Worm (Caenorhabditis elegans) whole organism, L3 larva: ENCODE measurements around the gene skr-19.

ENCODE experiments used
- egl-27 ChIP-seq: sonication (generic microtip); optimal IDR thresholded peaks from 4 replicates; lab custom pipeline; 2017; ENCODE audit warnings: missing biosample characterization, missing genetic modification reagents, missing genetic modification characterization
- elt-1 ChIP-seq: fragments of 150-350 bp; optimal IDR thresholded peaks from 2 replicates; lab custom pipeline; 2014; ENCODE audit warnings: missing biosample characterization, missing genetic modification characterization
- elt-3 ChIP-seq, 3 experiments: fragments of 150-350 bp in 1 of 3; sonication (generic microtip) in 2 of 3; optimal IDR thresholded peaks; 2 replicates in 2 of 3; 4 replicates in 1 of 3; lab custom pipeline; 2014 to 2017; ENCODE audit warnings: missing biosample characterization in 3 of 3, missing genetic modification characterization in 3 of 3
- fkh-2 ChIP-seq: fragments of 150-350 bp; optimal IDR thresholded peaks from 2 replicates; lab custom pipeline; 2014; ENCODE audit warnings: missing biosample characterization, missing genetic modification reagents, missing genetic modification characterization
- jun-1 ChIP-seq: fragments of 150-350 bp; optimal IDR thresholded peaks from 2 replicates; lab custom pipeline; 2014; ENCODE audit warnings: missing biosample characterization, missing genetic modification reagents, missing genetic modification characterization
- lin-39 ChIP-seq: fragments of 150-350 bp; optimal IDR thresholded peaks from 2 replicates; lab custom pipeline; 2018; ENCODE audit warnings: missing biosample characterization, missing genetic modification reagents, missing genetic modification characterization
- nhr-237 ChIP-seq: fragments of 150-350 bp; optimal IDR thresholded peaks from 2 replicates; lab custom pipeline; 2014; ENCODE audit warnings: missing biosample characterization, missing genetic modification characterization
- nhr-67 ChIP-seq: fragments of 150-350 bp; optimal IDR thresholded peaks from 2 replicates; lab custom pipeline; 2014; ENCODE audit warnings: missing biosample characterization, missing genetic modification characterization
- snpc-4 ChIP-seq: fragments of 150-350 bp; optimal IDR thresholded peaks from 2 replicates; lab custom pipeline; 2014; ENCODE audit warnings: missing biosample characterization, missing genetic modification characterization
- zag-1 ChIP-seq: fragments of 150-350 bp; optimal IDR thresholded peaks from 2 replicates; lab custom pipeline; 2014; ENCODE audit warnings: missing biosample characterization, missing genetic modification characterization

- TF ChIP-seq fkh-2 = no peak
- TF ChIP-seq zag-1 (tag; lab: Kevin White, UChicago) = no peak
- TF ChIP-seq snpc-4 (tag; lab: Kevin White, UChicago) = no peak
- no peak for TF ChIP-seq lin-39
- TF ChIP-seq nhr-67 (tag; lab: Kevin White, UChicago) = no peak
- no peak for TF ChIP-seq jun-1 (tag; lab: Kevin White, UChicago)
- TF ChIP-seq elt-1 (tag; lab: Kevin White, UChicago) = no peak
- no peak for TF ChIP-seq nhr-237
- no peak for TF ChIP-seq elt-3 (tag; optimal IDR thresholded peaks at IDR 0.05; lab: Kevin White, UChicago)
- no peak for TF ChIP-seq egl-27
Measured at ce11 chrX:13249102-13249501, 24.6 kb upstream of the skr-19 start.
